Fruit fly (Drosophila melanogaster) whole organism, adult: Measurements from ENCODE around the gene CG33306.

Experiments
- CG7101 ChIP-seq: fragments of 200-800 bp; sonication (Bioruptor generic); optimal IDR thresholded peaks from 2 replicates; lab custom pipeline; 2018; ENCODE audit warnings: missing biosample characterization, mild to moderate bottlenecking, missing genetic modification characterization, moderate library complexity
- bab1 ChIP-seq: fragments of 200-800 bp; sonication (Bioruptor generic); optimal IDR thresholded peaks from 3 replicates; lab custom pipeline; 2019; ENCODE audit warnings: missing biosample characterization, mild to moderate bottlenecking, missing genetic modification characterization, moderate library complexity
- cnc ChIP-seq, 2 experiments: fragments of >200 bp; optimal IDR thresholded peaks; 2 replicates each; lab custom pipeline; 2017

- no peak for TF ChIP-seq cnc (optimal IDR thresholded peaks at IDR 0.05; lab: Kevin White, UChicago)
- no peak for TF ChIP-seq bab1 (GFP tag; lab: Kevin White, UChicago)
- TF ChIP-seq CG7101 (tag; lab: Kevin White, UChicago): no peak
Measured at dm6 chr2L:13846239-13846802, 2.8 kb upstream of the CG33306 start, which contains the start of gene CG7916.
